Fruit fly (Drosophila melanogaster) whole organism, embryonic: ENCODE results near the gene CG10222.

Source experiments
- Blimp-1 ChIP-seq: fragments of 200-800 bp; sonication (Bioruptor generic); optimal IDR thresholded peaks from 3 replicates; lab custom pipeline; 2018; ENCODE audit warnings: missing biosample characterization, missing genetic modification characterization, mild to moderate bottlenecking, moderate library complexity, missing genetic modification reagents
- BtbVII ChIP-seq: fragments of 200-800 bp; sonication (Bioruptor generic); optimal IDR thresholded peaks from 3 replicates; lab custom pipeline; 2017; ENCODE audit warnings: missing biosample characterization, mild to moderate bottlenecking, missing genetic modification characterization
- CG11093 ChIP-seq: fragments of 200-800 bp; sonication (Bioruptor generic); IDR thresholded peaks from 3 replicates; pipeline ENCODE4 v1.3.6; 2022; ENCODE audit warnings: missing biosample characterization, missing genetic modification characterization
- CG12155 ChIP-seq: fragments of 200-800 bp; sonication (Bioruptor generic); optimal IDR thresholded peaks from 3 replicates; lab custom pipeline; 2016; ENCODE audit warnings: missing biosample characterization, missing genetic modification characterization
- CG12219 ChIP-seq: fragments of 200-800 bp; sonication (Bioruptor generic); optimal IDR thresholded peaks from 3 replicates; lab custom pipeline; 2018; ENCODE audit warnings: missing biosample characterization, mild to moderate bottlenecking, missing genetic modification characterization
- CG13624 ChIP-seq: fragments of 200-800 bp; sonication (Bioruptor generic); optimal IDR thresholded peaks from 2 replicates; lab custom pipeline; 2016; ENCODE audit warnings: missing biosample characterization, missing genetic modification characterization
- CG13894 ChIP-seq: fragments of 200-800 bp; sonication (Bioruptor generic); optimal IDR thresholded peaks from 3 replicates; lab custom pipeline; 2018; ENCODE audit warnings: missing biosample characterization, mild to moderate bottlenecking, missing genetic modification characterization, moderate library complexity
- CG14050 ChIP-seq: fragments of 200-800 bp; sonication (Bioruptor generic); IDR thresholded peaks from 3 replicates; pipeline ENCODE4 v1.3.6; 2022; ENCODE audit warnings: missing biosample characterization, missing genetic modification characterization
- CG14441 ChIP-seq: fragments of 200-800 bp; sonication (Bioruptor generic); IDR thresholded peaks from 2 replicates; pipeline ENCODE4 v1.3.6; 2022; ENCODE audit warnings: missing biosample characterization, missing genetic modification characterization
- CG15073 ChIP-seq: fragments of 200-800 bp; sonication (Bioruptor generic); optimal IDR thresholded peaks from 2 replicates; lab custom pipeline; 2016; ENCODE audit warnings: missing biosample characterization, missing genetic modification characterization
- CG1603 ChIP-seq: fragments of 200-800 bp; sonication (Bioruptor generic); optimal IDR thresholded peaks from 2 replicates; lab custom pipeline; 2019; ENCODE audit warnings: missing biosample characterization, mild to moderate bottlenecking, missing genetic modification characterization, moderate library complexity
- CG17802 ChIP-seq: fragments of 200-800 bp; sonication (Bioruptor generic); optimal IDR thresholded peaks from 2 replicates; lab custom pipeline; 2018; ENCODE audit warnings: missing biosample characterization, mild to moderate bottlenecking, missing genetic modification characterization, moderate library complexity
- CG18599 ChIP-seq: fragments of 200-800 bp; sonication (Bioruptor generic); optimal IDR thresholded peaks from 3 replicates; lab custom pipeline; 2017; ENCODE audit warnings: missing biosample characterization, missing genetic modification characterization, mild to moderate bottlenecking, moderate library complexity, missing genetic modification reagents
- CG30403 ChIP-seq: fragments of 200-800 bp; sonication (Bioruptor generic); optimal IDR thresholded peaks from 3 replicates; lab custom pipeline; 2016; ENCODE audit warnings: missing biosample characterization, missing genetic modification characterization
- CG33213 ChIP-seq: fragments of 200-800 bp; sonication (Bioruptor generic); optimal IDR thresholded peaks from 3 replicates; lab custom pipeline; 2016; ENCODE audit warnings: missing biosample characterization, missing genetic modification characterization
- CG4730 ChIP-seq: fragments of 200-800 bp; sonication (Bioruptor generic); IDR thresholded peaks from 2 replicates; pipeline ENCODE4 v1.3.6; 2022; ENCODE audit warnings: missing biosample characterization, missing genetic modification characterization
- CG7372 ChIP-seq: fragments of 200-800 bp; sonication (Bioruptor generic); IDR thresholded peaks from 2 replicates; pipeline ENCODE4 v1.3.6; 2022; ENCODE audit warnings: missing biosample characterization, missing genetic modification characterization
- CG7745 ChIP-seq: fragments of 200-800 bp; sonication (Bioruptor generic); optimal IDR thresholded peaks from 2 replicates; lab custom pipeline; 2018; ENCODE audit warnings: missing biosample characterization, mild to moderate bottlenecking, missing genetic modification characterization, moderate library complexity
- CG7786 ChIP-seq: fragments of 200-800 bp; sonication (Bioruptor generic); optimal IDR thresholded peaks from 2 replicates; lab custom pipeline; 2016; ENCODE audit warnings: missing biosample characterization, missing genetic modification characterization
- CG8290 ChIP-seq, 3 experiments: fragments of 200-800 bp; sonication (Bioruptor generic); optimal IDR thresholded peaks; 2 replicates each; lab custom pipeline; 2016 to 2019; ENCODE audit warnings: missing biosample characterization in 3 of 3, missing genetic modification characterization in 3 of 3, mild to moderate bottlenecking in 2 of 3, moderate library complexity in 1 of 3
- CG8478 ChIP-seq: fragments of >200 bp; optimal IDR thresholded peaks from 2 replicates; lab custom pipeline; 2018
- Dad ChIP-seq: fragments of 200-800 bp; sonication (Bioruptor generic); optimal IDR thresholded peaks from 3 replicates; lab custom pipeline; 2016; ENCODE audit warnings: missing biosample characterization, missing genetic modification characterization
- Doc3 ChIP-seq: fragments of 200-800 bp; sonication (Bioruptor generic); IDR thresholded peaks from 3 replicates; pipeline ENCODE4 v1.3.6; 2022; ENCODE audit warnings: missing biosample characterization, missing genetic modification characterization; ENCODE audit not compliant: partially characterized antibody
- HHEX ChIP-seq: fragments of 200-800 bp; sonication (Bioruptor generic); optimal IDR thresholded peaks from 3 replicates; lab custom pipeline; 2017; ENCODE audit warnings: missing biosample characterization, mild to moderate bottlenecking, missing genetic modification characterization, missing genetic modification reagents
- HmgZ ChIP-seq: fragments of 200-800 bp; sonication (Bioruptor generic); optimal IDR thresholded peaks from 2 replicates; lab custom pipeline; 2018; ENCODE audit warnings: missing biosample characterization, mild to moderate bottlenecking, missing genetic modification characterization
- Med ChIP-seq: fragments of 200-800 bp; sonication (Bioruptor generic); peaks from one replicate; lab custom pipeline; 2016; ENCODE audit warnings: missing biosample characterization, missing genetic modification characterization, mild to moderate bottlenecking, inconsistent platforms, moderate library complexity
- NfI ChIP-seq: fragments of 200-800 bp; sonication (Bioruptor generic); optimal IDR thresholded peaks from 3 replicates; lab custom pipeline; 2018; ENCODE audit warnings: missing biosample characterization, mild to moderate bottlenecking, missing genetic modification characterization, moderate library complexity
- Optix ChIP-seq: fragments of 200-800 bp; sonication (Bioruptor generic); IDR thresholded peaks from 3 replicates; pipeline ENCODE4 v1.3.6; 2022; ENCODE audit warnings: missing biosample characterization, missing genetic modification characterization
- Scr ChIP-seq: fragments of 200-800 bp; sonication (Bioruptor generic); IDR thresholded peaks from 2 replicates; pipeline ENCODE4 v1.3.6; 2022; ENCODE audit warnings: missing biosample characterization, missing genetic modification characterization; ENCODE audit not compliant: partially characterized antibody
- Sox102F ChIP-seq: fragments of 200-800 bp; sonication (Bioruptor generic); optimal IDR thresholded peaks from 2 replicates; lab custom pipeline; 2018; ENCODE audit warnings: missing biosample characterization, mild to moderate bottlenecking, missing genetic modification characterization, moderate library complexity
- Taf1 ChIP-seq: fragments of 200-800 bp; sonication (Bioruptor generic); IDR thresholded peaks from 2 replicates; pipeline ENCODE4 v1.3.6; 2022; ENCODE audit warnings: missing biosample characterization, missing genetic modification characterization
- bigmax ChIP-seq: fragments of 200-800 bp; sonication (Bioruptor generic); optimal IDR thresholded peaks from 2 replicates; lab custom pipeline; 2018; ENCODE audit warnings: missing biosample characterization, mild to moderate bottlenecking, missing genetic modification characterization
- cwo ChIP-seq: fragments of 200-800 bp; sonication (Bioruptor generic); optimal IDR thresholded peaks from 3 replicates; lab custom pipeline; 2017; ENCODE audit warnings: missing biosample characterization, missing genetic modification characterization, mild to moderate bottlenecking, moderate library complexity, missing genetic modification reagents
- dan ChIP-seq: fragments of 200-800 bp; sonication (Bioruptor generic); IDR thresholded peaks from 2 replicates; pipeline ENCODE4 v1.3.6; 2022; ENCODE audit warnings: missing biosample characterization, missing genetic modification characterization
- dm ChIP-seq: fragments of 200-800 bp; sonication (Bioruptor generic); optimal IDR thresholded peaks from 3 replicates; lab custom pipeline; 2016; ENCODE audit warnings: missing biosample characterization, missing genetic modification characterization
- fd96Cb ChIP-seq: fragments of 200-800 bp; sonication (Bioruptor generic); optimal IDR thresholded peaks from 2 replicates; lab custom pipeline; 2018; ENCODE audit warnings: missing biosample characterization, mild to moderate bottlenecking, missing genetic modification characterization, moderate library complexity
- gfzf ChIP-seq: fragments of 200-800 bp; sonication (Bioruptor generic); optimal IDR thresholded peaks from 2 replicates; lab custom pipeline; 2016; ENCODE audit warnings: missing biosample characterization, mild to moderate bottlenecking, missing genetic modification characterization, moderate library complexity
- grau ChIP-seq: fragments of 200-800 bp; optimal IDR thresholded peaks from 3 replicates; lab custom pipeline; 2019; ENCODE audit warnings: missing biosample characterization, mild to moderate bottlenecking, missing genetic modification characterization, moderate library complexity
- jigr1 ChIP-seq: fragments of 200-800 bp; sonication (Bioruptor generic); IDR thresholded peaks from 3 replicates; pipeline ENCODE4 v1.3.6; 2022; ENCODE audit warnings: missing biosample characterization, missing genetic modification characterization
- kay ChIP-seq: fragments of 200-800 bp; sonication (Bioruptor generic); optimal IDR thresholded peaks from 2 replicates; lab custom pipeline; 2016; ENCODE audit warnings: missing biosample characterization, missing genetic modification characterization
- lbe ChIP-seq: fragments of 200-800 bp; sonication (Bioruptor generic); optimal IDR thresholded peaks from 2 replicates; lab custom pipeline; 2016; ENCODE audit warnings: missing biosample characterization, mild to moderate bottlenecking, missing genetic modification characterization
- lmd ChIP-seq: fragments of 200-800 bp; sonication (Bioruptor generic); IDR thresholded peaks from 2 replicates; pipeline ENCODE4 v1.3.6; 2022; ENCODE audit warnings: missing biosample characterization, missing genetic modification characterization
- pum ChIP-seq: fragments of 200-800 bp; sonication (Bioruptor generic); optimal IDR thresholded peaks from 2 replicates; lab custom pipeline; 2016; ENCODE audit warnings: missing biosample characterization, missing genetic modification characterization
- scrt ChIP-seq: fragments of 200-800 bp; sonication (Bioruptor generic); optimal IDR thresholded peaks from 2 replicates; lab custom pipeline; 2018; ENCODE audit warnings: missing biosample characterization, mild to moderate bottlenecking, missing genetic modification characterization, moderate library complexity
- sim ChIP-seq: fragments of 200-800 bp; sonication (Bioruptor generic); IDR thresholded peaks from 2 replicates; pipeline ENCODE4 v1.3.6; 2022; ENCODE audit warnings: missing biosample characterization, missing genetic modification characterization
- tap ChIP-seq: fragments of 200-800 bp; optimal IDR thresholded peaks from 3 replicates; lab custom pipeline; 2019; ENCODE audit warnings: missing biosample characterization, mild to moderate bottlenecking, missing genetic modification characterization, moderate library complexity
- ttk ChIP-seq: fragments of 200-800 bp; sonication (Bioruptor generic); IDR thresholded peaks from 2 replicates; pipeline ENCODE4 v2.1.2; 2022; ENCODE audit warnings: missing biosample characterization, missing genetic modification characterization
- unpg ChIP-seq: fragments of 200-800 bp; sonication (Bioruptor generic); optimal IDR thresholded peaks from 3 replicates; lab custom pipeline; 2018; ENCODE audit warnings: missing biosample characterization, mild to moderate bottlenecking, missing genetic modification characterization, moderate library complexity
- vnd ChIP-seq: fragments of 200-800 bp; sonication (Bioruptor generic); IDR thresholded peaks from 3 replicates; pipeline ENCODE4 v1.3.6; 2022; ENCODE audit warnings: missing biosample characterization, missing genetic modification characterization; ENCODE audit not compliant: partially characterized antibody
- wdn ChIP-seq: fragments of 200-800 bp; sonication (Bioruptor generic); IDR thresholded peaks from 2 replicates; pipeline ENCODE4 v1.3.6; 2022; ENCODE audit warnings: missing biosample characterization, missing genetic modification characterization
- wor ChIP-seq: fragments of 200-800 bp; sonication (Bioruptor generic); IDR thresholded peaks from 2 replicates; pipeline ENCODE4 v1.3.6; 2022; ENCODE audit warnings: missing biosample characterization, missing genetic modification characterization
- z ChIP-seq: fragments of 200-800 bp; sonication (Bioruptor generic); IDR thresholded peaks from 3 replicates; pipeline ENCODE4 v1.3.6; 2022; ENCODE audit warnings: missing biosample characterization, missing genetic modification characterization

CG10222 gene

DNA sequence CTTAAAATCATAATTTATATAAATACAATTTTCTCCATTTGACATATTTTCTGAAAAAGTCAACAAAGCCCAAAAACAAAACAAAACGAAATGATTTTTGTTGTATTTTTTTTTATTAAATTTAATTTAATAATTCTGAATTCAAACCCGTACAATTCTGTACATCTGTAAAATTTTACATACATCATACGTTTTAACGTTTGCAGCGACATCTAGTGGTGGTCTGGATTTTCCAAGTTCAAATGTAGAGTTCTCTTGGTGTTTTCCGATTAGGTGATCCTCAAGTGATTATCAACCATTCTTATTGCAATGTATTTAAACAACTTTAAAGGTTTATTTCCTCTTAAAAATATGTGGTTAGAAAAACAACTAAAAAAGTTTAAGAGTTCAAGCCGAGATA, 1.3 kb downstream of the CG10222 start (continued):
- TF ChIP-seq CG14050 (GFP tag; lab: Robert Waterston, UW) (no peak), Doc3 (no peak), ttk (GFP tag; lab: Robert Waterston, UW) (no peak), lmd (GFP tag; lab: Robert Waterston, UW) (no peak; the same call in 1 of the 2 replicates), CG8290 (GFP tag; optimal IDR thresholded peaks at IDR 0.05; lab: Kevin White, UChicago) (peak; percentile 26), CG8290 (tag; optimal IDR thresholded peaks at IDR 0.05; lab: Kevin White, UChicago) (no peak), lbe (GFP tag; lab: Kevin White, UChicago) (no peak), Scr (GFP tag; lab: Robert Waterston, UW) (no peak), Med (peak; percentile 90), unpg (GFP tag; lab: Kevin White, UChicago) (peak; percentile 13), CG18599 (GFP tag; lab: Kevin White, UChicago) (no peak), Blimp-1 (GFP tag; lab: Kevin White, UChicago) (no peak), CG15073 (GFP tag; lab: Kevin White, UChicago) (no peak), CG7745 (tag; lab: Kevin White, UChicago) (no peak), wdn (no peak), CG1603 (tag; lab: Kevin White, UChicago) (peak; percentile 49), tap (tag; lab: Kevin White, UChicago) (no peak), CG12155 (GFP tag; lab: Kevin White, UChicago) (no peak), CG14441 (GFP tag; lab: Robert Waterston, UW) (no peak), CG4730 (GFP tag; lab: Robert Waterston, UW) (no peak), dan (no peak), kay (peak; percentile 21), CG12219 (GFP tag; lab: Kevin White, UChicago) (no peak), BtbVII (GFP tag; lab: Kevin White, UChicago) (no peak), vnd (no peak), Sox102F (peak; percentile 39), CG33213 (peak; percentile 49), HHEX (GFP tag; lab: Kevin White, UChicago) (no peak), CG7786 (no peak), gfzf (GFP tag; lab: Kevin White, UChicago) (peak; percentile 7), wor (no peak), dm (GFP tag; lab: Kevin White, UChicago) (no peak), cwo (no peak), Optix (GFP tag; lab: Robert Waterston, UW) (no peak), CG7372 (no peak), CG13624 (GFP tag; lab: Kevin White, UChicago) (no peak), grau (tag; lab: Kevin White, UChicago) (peak; percentile 37), bigmax (GFP tag; lab: Kevin White, UChicago) (no peak), NfI (GFP tag; lab: Kevin White, UChicago) (peak; percentile 32), CG17802 (tag; lab: Kevin White, UChicago) (no peak), pum (peak; percentile 11), CG11093 (GFP tag; lab: Robert Waterston, UW) (no peak), sim (GFP tag; lab: Robert Waterston, UW) (no peak), fd96Cb (tag; lab: Kevin White, UChicago) (no peak), Taf1 (GFP tag; lab: Robert Waterston, UW) (no peak), HmgZ (tag; lab: Kevin White, UChicago) (peak; percentile 61), Dad (GFP tag; lab: Kevin White, UChicago) (no peak), scrt (GFP tag; lab: Kevin White, UChicago) (no peak), CG8478 (lab: Kevin White, UChicago) (no peak), jigr1 (no peak), CG13894 (no peak), z (GFP tag; lab: Robert Waterston, UW) (no peak), CG30403 (GFP tag; lab: Kevin White, UChicago) (peak; percentile 49)
